Fruit fly (Drosophila melanogaster) whole organism, pupa: ENCODE results near the gene Kdm3.
A peak's percentile ranks its signal among the peaks of the same experiment; 100 is the strongest.

Source experiments
- CG10348 ChIP-seq: fragments of 200-800 bp; sonication (Bioruptor generic); IDR thresholded peaks from 2 replicates; pipeline ENCODE4 v1.3.6; 2022; ENCODE audit warnings: missing biosample characterization, missing genetic modification characterization
- CG12605 ChIP-seq: fragments of 200-800 bp; sonication (Bioruptor generic); IDR thresholded peaks from 2 replicates; pipeline ENCODE4 v1.3.6; 2022; ENCODE audit warnings: missing biosample characterization, missing genetic modification characterization
- CG13204 ChIP-seq: fragments of 200-800 bp; sonication (Bioruptor generic); optimal IDR thresholded peaks from 2 replicates; lab custom pipeline; 2018; ENCODE audit warnings: missing biosample characterization, mild to moderate bottlenecking, missing genetic modification characterization, moderate library complexity
- CG14655 ChIP-seq: fragments of 200-800 bp; sonication (Bioruptor generic); optimal IDR thresholded peaks from 3 replicates; lab custom pipeline; 2017; ENCODE audit warnings: mild to moderate bottlenecking, missing biosample characterization, missing genetic modification reagents, missing genetic modification characterization
- CG15710 ChIP-seq: fragments of 200-800 bp; sonication (Bioruptor generic); optimal IDR thresholded peaks from 2 replicates; lab custom pipeline; 2018; ENCODE audit warnings: missing biosample characterization, mild to moderate bottlenecking, missing genetic modification characterization, moderate library complexity
- CG17806 ChIP-seq: fragments of 200-800 bp; sonication (Bioruptor generic); optimal IDR thresholded peaks from 2 replicates; lab custom pipeline; 2018; ENCODE audit warnings: missing biosample characterization, mild to moderate bottlenecking, missing genetic modification characterization, moderate library complexity
- CG32121 ChIP-seq: fragments of 200-800 bp; sonication (Bioruptor generic); IDR thresholded peaks from 2 replicates; pipeline ENCODE4 v1.3.6; 2022; ENCODE audit warnings: missing biosample characterization, missing genetic modification characterization
- CG34367 ChIP-seq: fragments of 200-800 bp; sonication (Bioruptor generic); optimal IDR thresholded peaks from 2 replicates; lab custom pipeline; 2018; ENCODE audit warnings: missing biosample characterization, mild to moderate bottlenecking, missing genetic modification characterization
- CG4496 ChIP-seq: fragments of 200-800 bp; sonication (Bioruptor generic); IDR thresholded peaks from 3 replicates; pipeline ENCODE4 v1.3.6; 2022; ENCODE audit warnings: missing biosample characterization, missing genetic modification characterization
- CG8159 ChIP-seq: fragments of 200-800 bp; sonication (Bioruptor generic); optimal IDR thresholded peaks from 3 replicates; lab custom pipeline; 2018; ENCODE audit warnings: missing biosample characterization, mild to moderate bottlenecking, missing genetic modification characterization, moderate library complexity
- CG8301 ChIP-seq: fragments of 200-800 bp; sonication (Bioruptor generic); optimal IDR thresholded peaks from 2 replicates; lab custom pipeline; 2018; ENCODE audit warnings: missing biosample characterization, mild to moderate bottlenecking, missing genetic modification characterization
- CG9948 ChIP-seq: fragments of 200-800 bp; sonication (Bioruptor generic); optimal IDR thresholded peaks from 2 replicates; lab custom pipeline; 2018; ENCODE audit warnings: missing biosample characterization, mild to moderate bottlenecking, missing genetic modification characterization, moderate library complexity
- D1 ChIP-seq: fragments of 200-800 bp; sonication (Bioruptor generic); optimal IDR thresholded peaks from 2 replicates; lab custom pipeline; 2018; ENCODE audit warnings: missing biosample characterization, mild to moderate bottlenecking, missing genetic modification characterization, moderate library complexity
- EcR ChIP-seq: fragments of 200-800 bp; sonication (Bioruptor generic); optimal IDR thresholded peaks from 3 replicates; lab custom pipeline; 2019; ENCODE audit warnings: missing biosample characterization, missing genetic modification characterization, mild to moderate bottlenecking, moderate library complexity, missing genetic modification reagents
- Ets98B ChIP-seq: fragments of 200-800 bp; sonication (Bioruptor generic); IDR thresholded peaks from 2 replicates; pipeline ENCODE4 v1.3.6; 2022; ENCODE audit warnings: missing biosample characterization, missing genetic modification characterization
- Pif1A ChIP-seq: fragments of 200-800 bp; sonication (Bioruptor generic); optimal IDR thresholded peaks from 3 replicates; lab custom pipeline; 2016; ENCODE audit warnings: missing biosample characterization, missing genetic modification characterization
- Pif1B ChIP-seq: fragments of 200-800 bp; sonication (Bioruptor generic); optimal IDR thresholded peaks from 3 replicates; lab custom pipeline; 2016; ENCODE audit warnings: missing biosample characterization, missing genetic modification characterization
- Snoo ChIP-seq: fragments of 200-800 bp; sonication (Bioruptor generic); optimal IDR thresholded peaks from 3 replicates; lab custom pipeline; 2017; ENCODE audit warnings: missing biosample characterization, mild to moderate bottlenecking, missing genetic modification characterization, inconsistent platforms
- fd96Ca ChIP-seq: fragments of 200-800 bp; sonication (Bioruptor generic); IDR thresholded peaks from 3 replicates; pipeline ENCODE4 v1.3.6; 2022; ENCODE audit warnings: missing biosample characterization, missing genetic modification characterization
- gl ChIP-seq: fragments of 200-800 bp; sonication (Bioruptor generic); optimal IDR thresholded peaks from 2 replicates; lab custom pipeline; 2018; ENCODE audit warnings: missing biosample characterization, mild to moderate bottlenecking, missing genetic modification characterization
- rn ChIP-seq: fragments of 200-800 bp; sonication (Bioruptor generic); IDR thresholded peaks from 2 replicates; pipeline ENCODE4 v1.3.6; 2022; ENCODE audit warnings: missing biosample characterization, missing genetic modification characterization

Gene Kdm3

DNA sequence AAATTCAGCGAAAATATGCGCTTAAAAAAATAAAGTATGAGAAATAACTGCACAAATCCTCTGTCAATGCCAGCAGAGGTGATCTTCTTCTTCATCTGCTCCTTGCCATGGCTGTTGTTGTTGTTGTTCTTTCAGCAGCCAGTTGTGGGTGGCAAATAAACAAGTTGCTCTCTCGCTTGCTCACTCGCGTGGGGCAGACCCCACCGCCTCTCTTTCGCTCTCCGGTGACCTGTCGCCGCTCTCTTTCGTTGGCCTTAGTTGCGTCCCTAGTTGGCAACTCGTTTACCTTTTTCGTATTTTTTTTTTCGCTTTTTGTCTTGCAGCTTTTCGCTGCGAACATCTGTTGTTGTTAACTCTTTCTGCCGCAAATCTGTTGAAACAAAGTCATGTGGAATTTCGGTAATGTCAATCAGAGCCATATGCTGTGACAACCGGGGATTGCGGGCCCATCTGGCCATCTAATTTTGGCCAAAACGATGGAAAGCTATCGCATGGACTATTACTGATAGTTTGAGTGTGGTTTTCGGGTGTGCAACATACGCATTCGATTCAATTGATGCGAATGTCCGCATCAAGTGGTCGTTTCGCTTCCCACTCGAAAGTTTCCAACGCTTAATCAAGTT lies 18.9 kb downstream of the Kdm3 start:
- TF ChIP-seq EcR (GFP tag; lab: Kevin White, UChicago) = peak; percentile 69
- no peak for TF ChIP-seq CG15710 (tag; lab: Kevin White, UChicago)
- peak; percentile 27; the same call in 2 of the 3 replicates for TF ChIP-seq CG4496
- no peak for TF ChIP-seq CG14655 (GFP tag; lab: Kevin White, UChicago)
- peak; percentile 53 for TF ChIP-seq CG12605 (GFP tag; lab: Robert Waterston, UW)
- peak; percentile 7; the same call in 1 of the 2 replicates for TF ChIP-seq Ets98B

DNA sequence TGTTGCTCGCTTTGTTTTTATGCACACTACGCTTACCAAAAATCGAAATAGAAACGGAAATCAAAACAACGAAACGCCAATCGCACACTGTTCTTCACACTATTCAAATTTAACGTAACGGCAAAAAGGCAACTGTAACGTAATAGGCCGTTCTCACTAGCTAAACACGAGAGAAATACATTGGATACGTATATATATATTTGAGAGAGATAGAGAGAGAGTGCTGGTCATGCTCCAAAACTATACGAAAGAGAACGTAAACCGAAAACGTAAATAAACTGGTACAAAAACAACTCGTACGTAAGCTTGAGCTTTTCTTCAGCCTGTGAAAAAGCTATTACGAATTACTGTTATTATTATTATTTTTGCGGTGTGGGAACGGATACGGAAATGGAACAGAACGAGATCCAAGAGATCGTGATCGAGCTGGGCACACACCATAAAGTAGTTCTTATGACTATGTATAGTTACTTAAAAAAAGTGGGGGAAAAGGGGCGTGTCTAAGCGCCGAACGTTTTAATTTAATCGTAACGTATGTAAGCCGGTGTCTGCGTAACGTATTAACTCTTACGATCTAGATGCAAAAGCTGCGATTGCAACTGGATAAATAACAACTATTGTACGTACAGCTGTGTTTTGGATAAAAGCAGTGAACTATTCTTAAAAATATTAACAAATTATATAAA lies 27.8 kb downstream of the Kdm3 start:
- TF ChIP-seq Ets98B (no peak), Pif1A (GFP tag; lab: Kevin White, UChicago) (no peak), rn (no peak), CG12605 (GFP tag; lab: Robert Waterston, UW) (no peak), CG9948 (no peak), CG8301 (no peak), fd96Ca (GFP tag; lab: Robert Waterston, UW) (no peak), CG8159 (tag; lab: Kevin White, UChicago) (no peak), D1 (tag; lab: Kevin White, UChicago) (no peak), EcR (GFP tag; lab: Kevin White, UChicago) (no peak)

- no peak for TF ChIP-seq D1 (tag; lab: Kevin White, UChicago)
- TF ChIP-seq rn = no peak
- TF ChIP-seq EcR (GFP tag; lab: Kevin White, UChicago) = no peak
- TF ChIP-seq Ets98B = no peak
- TF ChIP-seq Snoo (tag; lab: Kevin White, UChicago) = no peak
- no peak for TF ChIP-seq Pif1B (GFP tag; lab: Kevin White, UChicago)
- TF ChIP-seq CG8301 = no peak
- TF ChIP-seq CG13204 (GFP tag; lab: Kevin White, UChicago) = no peak
- TF ChIP-seq gl (tag; lab: Kevin White, UChicago) = no peak
- no peak for TF ChIP-seq CG32121 (GFP tag; lab: Robert Waterston, UW)
- no peak for TF ChIP-seq CG12605 (GFP tag; lab: Robert Waterston, UW)
- no peak for TF ChIP-seq CG34367
- no peak for TF ChIP-seq fd96Ca (GFP tag; lab: Robert Waterston, UW)
- no peak for TF ChIP-seq CG8159 (tag; lab: Kevin White, UChicago)
- TF ChIP-seq CG14655 (GFP tag; lab: Kevin White, UChicago) = no peak
- TF ChIP-seq CG9948 = no peak
- TF ChIP-seq CG4496 = no peak
Observed at dm6 chr3R:9546808-9547381, 31.1 kb downstream of the Kdm3 start.

dm6 chr3R:9548769-9549168 lies 33.0 kb downstream of the Kdm3 start:
- no peak for TF ChIP-seq Snoo (tag; lab: Kevin White, UChicago)
- TF ChIP-seq CG8159 (tag; lab: Kevin White, UChicago) = no peak
- TF ChIP-seq fd96Ca (GFP tag; lab: Robert Waterston, UW) = no peak
- no peak for TF ChIP-seq CG15710 (tag; lab: Kevin White, UChicago)
- TF ChIP-seq CG4496 = no peak
- no peak for TF ChIP-seq gl (tag; lab: Kevin White, UChicago)
- TF ChIP-seq CG8301 = no peak

dm6 chr3R:9550265-9551012 lies 34.6 kb downstream of the Kdm3 start:
- TF ChIP-seq CG13204 (GFP tag; lab: Kevin White, UChicago) (peak; percentile 29), fd96Ca (GFP tag; lab: Robert Waterston, UW) (no peak), Snoo (tag; lab: Kevin White, UChicago) (no peak), Pif1B (GFP tag; lab: Kevin White, UChicago) (peak; percentile 60), CG12605 (GFP tag; lab: Robert Waterston, UW) (no peak), CG4496 (no peak), CG8159 (tag; lab: Kevin White, UChicago) (no peak), CG9948 (no peak), CG14655 (GFP tag; lab: Kevin White, UChicago) (no peak), Ets98B (no peak), CG17806 (tag; lab: Kevin White, UChicago) (no peak), Pif1A (GFP tag; lab: Kevin White, UChicago) (peak; percentile 9), CG32121 (GFP tag; lab: Robert Waterston, UW) (no peak), CG15710 (tag; lab: Kevin White, UChicago) (no peak), CG34367 (no peak), gl (tag; lab: Kevin White, UChicago) (peak; percentile 23), D1 (tag; lab: Kevin White, UChicago) (no peak), CG10348 (GFP tag; lab: Robert Waterston, UW) (no peak), CG8301 (no peak), rn (no peak), EcR (GFP tag; lab: Kevin White, UChicago) (peak; percentile 53)
- TF ChIP-seq, all 21 proteins: peak for 5
